Worm (Caenorhabditis elegans) whole organism, mixed stage, embryonic: ENCODE results near the gene dph-3.

ENCODE experiments used
- M03D4.4 ChIP-seq: sonication (generic microtip); optimal IDR thresholded peaks from 2 replicates; lab custom pipeline; 2017; ENCODE audit warnings: mild to moderate bottlenecking, missing genetic modification characterization, missing compliant biosample characterization
- bed-3 ChIP-seq: fragments of 200-800 bp; sonication (Bioruptor generic); optimal IDR thresholded peaks from 3 replicates; lab custom pipeline; 2018; ENCODE audit warnings: mild to moderate bottlenecking, missing genetic modification characterization, moderate library complexity, missing compliant biosample characterization
- blmp-1 ChIP-seq: fragments of 150-350 bp; optimal IDR thresholded peaks from 2 replicates; lab custom pipeline; 2014; ENCODE audit warnings: missing biosample characterization, missing genetic modification characterization
- ceh-39 ChIP-seq: fragments of 150-350 bp; optimal IDR thresholded peaks from 2 replicates; lab custom pipeline; 2014; ENCODE audit warnings: missing biosample characterization, missing genetic modification characterization
- ceh-43 ChIP-seq: fragments of 200-800 bp; sonication (Bioruptor generic); optimal IDR thresholded peaks from 2 replicates; lab custom pipeline; 2018; ENCODE audit warnings: mild to moderate bottlenecking, missing genetic modification characterization, moderate library complexity, missing compliant biosample characterization
- ceh-83 ChIP-seq: fragments of 200-800 bp; sonication (Bioruptor generic); optimal IDR thresholded peaks from 2 replicates; lab custom pipeline; 2018; ENCODE audit warnings: mild to moderate bottlenecking, missing genetic modification characterization, missing compliant biosample characterization
- ces-1 ChIP-seq: fragments of 150-350 bp; optimal IDR thresholded peaks from 2 replicates; lab custom pipeline; 2014; ENCODE audit warnings: missing biosample characterization, missing genetic modification reagents, missing genetic modification characterization
- cnd-1 ChIP-seq: fragments of 200-800 bp; sonication (Bioruptor generic); optimal IDR thresholded peaks from 2 replicates; lab custom pipeline; 2018; ENCODE audit warnings: mild to moderate bottlenecking, missing genetic modification characterization, missing compliant biosample characterization
- drap-1 ChIP-seq: fragments of 200-800 bp; sonication (Bioruptor generic); optimal IDR thresholded peaks from 3 replicates; lab custom pipeline; 2018; ENCODE audit warnings: mild to moderate bottlenecking, missing genetic modification characterization, missing compliant biosample characterization
- elt-1 ChIP-seq: sonication (generic microtip); optimal IDR thresholded peaks from 2 replicates; lab custom pipeline; 2017; ENCODE audit warnings: missing genetic modification characterization, mild to moderate bottlenecking, missing compliant biosample characterization, antibody characterized with exemption, moderate library complexity, borderline replicate concordance; ENCODE audit not compliant: insufficient read depth
- elt-3 ChIP-seq: fragments of 150-350 bp; optimal IDR thresholded peaks from 2 replicates; lab custom pipeline; 2014; ENCODE audit warnings: missing biosample characterization, missing genetic modification characterization
- flh-1 ChIP-seq: fragments of 200-800 bp; sonication (Bioruptor generic); optimal IDR thresholded peaks from 2 replicates; lab custom pipeline; 2018; ENCODE audit warnings: mild to moderate bottlenecking, missing genetic modification characterization, moderate library complexity, missing compliant biosample characterization
- ham-2 ChIP-seq: fragments of 200-800 bp; sonication (Bioruptor generic); optimal IDR thresholded peaks from 2 replicates; lab custom pipeline; 2018; ENCODE audit warnings: mild to moderate bottlenecking, missing genetic modification characterization, missing compliant biosample characterization
- hlh-1 ChIP-seq: fragments of 150-350 bp; optimal IDR thresholded peaks from 2 replicates; lab custom pipeline; 2014; ENCODE audit warnings: missing biosample characterization, missing genetic modification reagents, missing genetic modification characterization
- lin-13 ChIP-seq: fragments of 150-350 bp; optimal IDR thresholded peaks from 2 replicates; lab custom pipeline; 2014; ENCODE audit warnings: missing biosample characterization, missing genetic modification characterization
- lin-32 ChIP-seq: fragments of 200-800 bp; sonication (Bioruptor generic); optimal IDR thresholded peaks from 2 replicates; lab custom pipeline; 2018; ENCODE audit warnings: mild to moderate bottlenecking, missing genetic modification characterization, missing compliant biosample characterization
- lsy-2 ChIP-seq: fragments of 150-350 bp; optimal IDR thresholded peaks from 2 replicates; lab custom pipeline; 2014; ENCODE audit warnings: missing biosample characterization, missing genetic modification characterization
- mab-5 ChIP-seq: fragments of 150-350 bp; optimal IDR thresholded peaks from 2 replicates; lab custom pipeline; 2014; ENCODE audit warnings: missing biosample characterization, missing genetic modification characterization
- mep-1 ChIP-seq: fragments of 150-350 bp; optimal IDR thresholded peaks from 2 replicates; lab custom pipeline; 2017; ENCODE audit warnings: missing biosample characterization, missing genetic modification reagents, missing genetic modification characterization, inconsistent platforms
- mls-2 ChIP-seq: sonication (generic microtip); optimal IDR thresholded peaks from 2 replicates; lab custom pipeline; 2016; ENCODE audit warnings: mild to moderate bottlenecking, missing genetic modification characterization, moderate library complexity, missing compliant biosample characterization
- nhr-12 ChIP-seq: fragments of 150-350 bp; optimal IDR thresholded peaks from 2 replicates; lab custom pipeline; 2014; ENCODE audit warnings: missing biosample characterization, missing genetic modification characterization
- nhr-2 ChIP-seq: fragments of 150-350 bp; optimal IDR thresholded peaks from 2 replicates; lab custom pipeline; 2014; ENCODE audit warnings: missing biosample characterization, missing genetic modification characterization
- nhr-237 ChIP-seq: fragments of 150-350 bp; optimal IDR thresholded peaks from 2 replicates; lab custom pipeline; 2014; ENCODE audit warnings: missing biosample characterization, missing genetic modification characterization
- nhr-28 ChIP-seq: fragments of 150-350 bp; optimal IDR thresholded peaks from 2 replicates; lab custom pipeline; 2014; ENCODE audit warnings: missing biosample characterization, missing genetic modification characterization
- nhr-76 ChIP-seq: sonication (generic microtip); optimal IDR thresholded peaks from 2 replicates; lab custom pipeline; 2017; ENCODE audit warnings: missing biosample characterization, missing genetic modification characterization
- pha-4 ChIP-seq: fragments of 150-350 bp; optimal IDR thresholded peaks from 2 replicates; lab custom pipeline; 2018; ENCODE audit warnings: missing biosample characterization, missing genetic modification reagents, missing genetic modification characterization
- sem-2 ChIP-seq: fragments of 200-800 bp; sonication (Bioruptor generic); optimal IDR thresholded peaks from 2 replicates; lab custom pipeline; 2018; ENCODE audit warnings: mild to moderate bottlenecking, missing genetic modification characterization, missing compliant biosample characterization
- snpc-4 ChIP-seq: fragments of 150-350 bp; optimal IDR thresholded peaks from 2 replicates; lab custom pipeline; 2014; ENCODE audit warnings: missing biosample characterization, missing genetic modification characterization
- sptf-1 ChIP-seq: sonication (generic microtip); optimal IDR thresholded peaks from 2 replicates; lab custom pipeline; 2017; ENCODE audit warnings: mild to moderate bottlenecking, missing genetic modification characterization, moderate library complexity, missing compliant biosample characterization
- tbx-8 ChIP-seq: fragments of 200-800 bp; sonication (Bioruptor generic); optimal IDR thresholded peaks from 2 replicates; lab custom pipeline; 2018; ENCODE audit warnings: mild to moderate bottlenecking, missing genetic modification characterization, moderate library complexity, missing compliant biosample characterization
- unc-120 ChIP-seq: sonication (generic microtip); optimal IDR thresholded peaks from 2 replicates; lab custom pipeline; 2017; ENCODE audit warnings: missing genetic modification characterization, missing compliant biosample characterization; ENCODE audit not compliant: poor library complexity, severe bottlenecking
- unc-39 ChIP-seq: fragments of 150-350 bp; optimal IDR thresholded peaks from 2 replicates; lab custom pipeline; 2014; ENCODE audit warnings: missing biosample characterization, missing genetic modification characterization
- unc-62 ChIP-seq: fragments of 150-350 bp; optimal IDR thresholded peaks from 2 replicates; lab custom pipeline; 2014; ENCODE audit warnings: missing biosample characterization, missing genetic modification reagents, missing genetic modification characterization
- zip-8 ChIP-seq: fragments of 150-350 bp; optimal IDR thresholded peaks from 2 replicates; lab custom pipeline; 2014; ENCODE audit warnings: missing biosample characterization, missing genetic modification characterization
- ztf-11 ChIP-seq: fragments of 150-350 bp; optimal IDR thresholded peaks from 2 replicates; lab custom pipeline; 2014; ENCODE audit warnings: missing biosample characterization, missing genetic modification characterization

dph-3 gene

ce11 chrIV:9673683-9674336 lies 33.1 kb upstream of the dph-3 start:
- TF ChIP-seq blmp-1 (tag; lab: Kevin White, UChicago): no peak
- no peak for TF ChIP-seq nhr-12 (tag; lab: Kevin White, UChicago)
- TF ChIP-seq snpc-4 (tag; lab: Kevin White, UChicago): no peak
- TF ChIP-seq M03D4.4 (tag; lab: Kevin White, UChicago): no peak
- TF ChIP-seq hlh-1 (tag; lab: Kevin White, UChicago): no peak
- TF ChIP-seq lin-13 (tag; lab: Kevin White, UChicago): no peak
- TF ChIP-seq pha-4 (tag; lab: Kevin White, UChicago): no peak
- TF ChIP-seq unc-120 (tag; lab: Kevin White, UChicago): no peak
- no peak for TF ChIP-seq lin-32 (GFP tag; lab: Kevin White, UChicago)

DNA sequence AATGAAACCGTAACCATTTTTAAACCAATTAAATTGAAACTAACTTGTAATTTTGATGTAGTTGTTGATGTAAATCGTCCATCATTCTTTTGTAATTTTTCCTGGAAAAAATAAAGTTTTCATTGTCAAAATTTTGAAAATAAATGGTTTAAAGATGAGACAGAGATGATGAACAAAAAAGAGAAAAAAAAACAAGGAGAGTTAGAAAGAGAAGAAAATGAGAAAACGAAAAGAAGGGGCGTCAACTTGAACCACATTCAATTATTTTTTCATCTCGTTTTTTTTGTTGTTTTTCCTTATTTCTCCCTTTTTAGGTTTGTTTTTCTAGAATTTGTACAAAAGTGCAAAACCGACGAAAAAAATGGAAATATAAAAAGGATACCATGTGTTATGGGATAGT lies 31.4 kb upstream of the dph-3 start, which contains the start of gene nhr-34:
Gene nhr-34, minus strand, starts transcription at position 101 of the 400 bp plus-strand sequence.
- TF ChIP-seq unc-39 (tag; lab: Kevin White, UChicago) (no peak), ztf-11 (no peak), elt-3 (tag; lab: Kevin White, UChicago) (no peak), unc-62 (GFP tag; lab: Kevin White, UChicago) (no peak), mab-5 (no peak), ces-1 (GFP tag; lab: Kevin White, UChicago) (peak; percentile 27)

DNA sequence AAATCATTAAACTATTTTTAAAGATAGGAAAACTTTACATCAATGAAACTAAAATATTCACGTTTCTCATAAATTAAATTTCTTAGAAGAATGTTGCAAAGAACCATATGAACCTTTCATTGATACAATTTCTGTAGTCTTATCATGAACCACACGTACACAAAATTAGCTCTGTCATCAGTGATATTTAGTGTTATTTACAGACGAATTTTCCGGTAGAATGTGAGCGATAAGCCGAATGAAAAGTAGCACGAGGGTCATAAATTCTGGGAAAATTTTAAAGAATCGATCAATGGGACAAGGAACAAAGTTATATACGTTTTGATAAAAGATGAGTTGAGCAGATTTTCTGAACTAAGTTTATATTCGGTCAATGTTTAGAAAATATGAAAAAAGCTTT lies 30.4 kb upstream of the dph-3 start:
- TF ChIP-seq ceh-83 (GFP tag; lab: Kevin White, UChicago) (no peak), lin-32 (GFP tag; lab: Kevin White, UChicago) (no peak)

DNA sequence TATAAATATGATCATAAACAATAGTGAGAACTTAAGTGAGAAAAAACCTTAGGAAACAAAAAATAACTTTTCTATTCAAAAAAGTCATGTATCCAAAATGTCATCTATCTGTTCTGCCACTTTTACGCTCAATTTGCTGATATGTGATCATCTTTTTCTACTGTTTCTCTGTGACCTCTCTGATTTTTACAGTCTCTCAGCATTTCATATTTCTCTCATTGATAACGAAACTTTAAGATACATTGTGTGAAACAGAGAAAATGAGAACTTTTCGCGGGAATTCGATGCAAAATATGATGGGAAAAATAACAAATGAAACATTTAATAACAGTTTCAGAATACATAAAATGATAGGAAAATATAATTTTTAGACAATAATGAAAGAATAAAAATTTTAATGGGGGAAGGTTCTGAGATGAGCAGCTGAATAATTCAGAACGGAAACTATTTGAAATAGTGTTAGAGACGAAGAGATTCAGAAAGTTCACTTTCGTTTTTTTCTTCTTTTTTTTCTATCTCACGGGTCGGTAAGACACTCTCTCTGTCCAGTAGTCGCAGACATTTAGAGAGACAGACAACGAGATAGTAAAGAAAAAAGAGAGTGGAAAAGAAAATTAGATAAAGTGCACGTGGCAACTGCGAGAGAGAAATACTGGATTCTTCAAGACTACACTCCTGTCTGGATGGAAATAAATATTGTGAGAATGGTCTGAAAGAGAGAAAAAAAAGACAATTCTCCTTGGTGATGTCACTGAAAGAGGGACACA lies 29.5 kb upstream of the dph-3 start:
- TF ChIP-seq mls-2 (no peak), elt-1 (tag; lab: Kevin White, UChicago) (no peak), ceh-83 (GFP tag; lab: Kevin White, UChicago) (no peak), pha-4 (tag; lab: Kevin White, UChicago) (no peak), tbx-8 (GFP tag; lab: Kevin White, UChicago) (no peak), mep-1 (tag; lab: Kevin White, UChicago) (peak; percentile 15), ceh-39 (tag; lab: Kevin White, UChicago) (no peak), lsy-2 (no peak), lin-32 (GFP tag; lab: Kevin White, UChicago) (no peak), ham-2 (GFP tag; lab: Kevin White, UChicago) (no peak), snpc-4 (tag; lab: Kevin White, UChicago) (no peak), mab-5 (no peak), sem-2 (no peak), bed-3 (GFP tag; lab: Kevin White, UChicago) (no peak), flh-1 (no peak), cnd-1 (no peak), nhr-2 (tag; lab: Kevin White, UChicago) (no peak), blmp-1 (tag; lab: Kevin White, UChicago) (peak; percentile 86), nhr-237 (tag; lab: Kevin White, UChicago) (no peak), unc-39 (tag; lab: Kevin White, UChicago) (no peak), nhr-76 (tag; lab: Kevin White, UChicago) (no peak), zip-8 (tag; lab: Kevin White, UChicago) (no peak), drap-1 (GFP tag; lab: Kevin White, UChicago) (no peak), ces-1 (GFP tag; lab: Kevin White, UChicago) (peak; percentile 78), unc-120 (tag; lab: Kevin White, UChicago) (no peak), lin-13 (tag; lab: Kevin White, UChicago) (no peak), elt-3 (tag; lab: Kevin White, UChicago) (no peak), nhr-28 (no peak), sptf-1 (tag; lab: Kevin White, UChicago) (no peak), hlh-1 (tag; lab: Kevin White, UChicago) (no peak), unc-62 (GFP tag; lab: Kevin White, UChicago) (peak; percentile 18), ceh-43 (GFP tag; lab: Kevin White, UChicago) (no peak)
